Worm (Caenorhabditis elegans) whole organism, L1 larva: ENCODE measurements around the gene F32H5.3.

ENCODE experiments used
- mab-9 ChIP-seq: fragments of 200-800 bp; sonication (Bioruptor generic); IDR thresholded peaks from 2 replicates; pipeline ENCODE4 v1.3.6; 2022; ENCODE audit warnings: missing genetic modification reagents, missing genetic modification characterization, missing compliant biosample characterization
- nhr-28 ChIP-seq: fragments of 150-350 bp; optimal IDR thresholded peaks from 2 replicates; lab custom pipeline; 2014; ENCODE audit warnings: missing biosample characterization, missing genetic modification characterization
- nhr-85 ChIP-seq: sonication (generic microtip); peaks from one replicate; lab custom pipeline; 2016; ENCODE audit warnings: missing genetic modification characterization, inconsistent platforms, missing compliant biosample characterization
- unc-62 ChIP-seq: fragments of 150-350 bp; optimal IDR thresholded peaks from 2 replicates; lab custom pipeline; 2014; ENCODE audit warnings: missing biosample characterization, missing genetic modification reagents, missing genetic modification characterization

DNA sequence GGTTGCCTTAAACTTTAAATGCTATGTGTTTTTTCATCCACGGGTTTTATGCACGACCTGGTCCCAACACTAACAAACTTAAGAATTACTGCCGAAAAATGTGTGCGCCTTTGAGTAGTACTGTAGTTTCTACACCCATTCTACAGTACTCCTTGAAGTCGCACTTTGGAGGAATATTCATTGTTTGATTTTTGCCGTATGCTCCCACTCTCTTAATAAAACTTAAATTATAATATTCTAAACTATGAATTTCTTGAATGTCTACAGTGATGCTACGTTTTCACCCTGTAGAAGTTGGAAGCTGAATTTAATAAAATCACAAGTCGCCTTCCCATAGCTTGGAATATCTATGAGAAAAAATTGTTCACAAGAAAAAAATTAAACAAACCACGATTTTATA is 49.3 kb upstream of the F32H5.3 start:
- no peak for TF ChIP-seq mab-9 (GFP tag; lab: Robert Waterston, UW)
- no peak for TF ChIP-seq nhr-28 (tag; lab: Kevin White, UChicago)
- no peak for TF ChIP-seq nhr-85 (tag; lab: Kevin White, UChicago)
- no peak for TF ChIP-seq unc-62
